Worm (Caenorhabditis elegans) whole organism, L2 larva: ENCODE results near the gene F22E5.13.
"Not testable (repeated sequence)": the region's sequence is repeated elsewhere in the genome, so short reads cannot be mapped to it uniquely, and the experiment has no call there.

Source experiments
- F13H6.1 ChIP-seq: sonication (generic microtip); optimal IDR thresholded peaks from 2 replicates; lab custom pipeline; 2016; ENCODE audit warnings: missing genetic modification characterization, missing compliant biosample characterization
- Y55F3AM.14 ChIP-seq: fragments of 200-800 bp; sonication (Bioruptor generic); optimal IDR thresholded peaks from 2 replicates; lab custom pipeline; 2018; ENCODE audit warnings: mild to moderate bottlenecking, missing genetic modification characterization, missing compliant biosample characterization
- alr-1 ChIP-seq: fragments of 150-350 bp; optimal IDR thresholded peaks from 2 replicates; lab custom pipeline; 2014; ENCODE audit warnings: missing biosample characterization, missing genetic modification characterization
- aly-2 ChIP-seq: fragments of 150-350 bp; optimal IDR thresholded peaks from 2 replicates; lab custom pipeline; 2014; ENCODE audit warnings: missing biosample characterization, missing genetic modification characterization
- ama-1 ChIP-seq: fragments of 150-350 bp; optimal IDR thresholded peaks from 2 replicates; lab custom pipeline; 2018; ENCODE audit warnings: inconsistent platforms
- blmp-1 ChIP-seq: sonication (generic microtip); optimal IDR thresholded peaks from 2 replicates; lab custom pipeline; 2017; ENCODE audit warnings: missing genetic modification characterization, mild to moderate bottlenecking, missing compliant biosample characterization, antibody characterized with exemption, moderate library complexity; ENCODE audit not compliant: insufficient read depth
- ceh-82 ChIP-seq: fragments of 150-350 bp; optimal IDR thresholded peaks from 2 replicates; lab custom pipeline; 2014; ENCODE audit warnings: missing biosample characterization, missing genetic modification characterization
- egl-27 ChIP-seq: sonication (generic microtip); optimal IDR thresholded peaks from 3 replicates; lab custom pipeline; 2017; ENCODE audit warnings: missing biosample characterization, missing genetic modification reagents, missing genetic modification characterization
- elt-3 ChIP-seq: sonication (generic microtip); optimal IDR thresholded peaks from 2 replicates; lab custom pipeline; 2017; ENCODE audit warnings: missing biosample characterization, missing genetic modification characterization
- fos-1 ChIP-seq: fragments of 150-350 bp; optimal IDR thresholded peaks from 2 replicates; lab custom pipeline; 2014; ENCODE audit warnings: missing biosample characterization, missing genetic modification characterization
- gmeb-1 ChIP-seq: fragments of 150-350 bp; optimal IDR thresholded peaks from 2 replicates; lab custom pipeline; 2014; ENCODE audit warnings: missing biosample characterization, missing genetic modification characterization
- lin-39 ChIP-seq: fragments of 150-350 bp; optimal IDR thresholded peaks from 2 replicates; lab custom pipeline; 2014; ENCODE audit warnings: missing biosample characterization, missing genetic modification reagents, missing genetic modification characterization
- mbf-1 ChIP-seq: sonication (generic microtip); optimal IDR thresholded peaks from 2 replicates; lab custom pipeline; 2017; ENCODE audit warnings: missing biosample characterization, missing genetic modification characterization
- mdl-1 ChIP-seq, 2 experiments: fragments of 150-350 bp in 1 of 2; sonication (generic microtip) in 1 of 2; optimal IDR thresholded peaks; 2 replicates each; lab custom pipeline; 2017; ENCODE audit warnings: missing biosample characterization in 2 of 2, missing genetic modification characterization in 2 of 2
- nhr-10 ChIP-seq: sonication (generic microtip); optimal IDR thresholded peaks from 2 replicates; lab custom pipeline; 2017; ENCODE audit warnings: missing biosample characterization, missing genetic modification characterization
- nhr-21 ChIP-seq: fragments of 150-350 bp; optimal IDR thresholded peaks from 2 replicates; lab custom pipeline; 2014; ENCODE audit warnings: missing biosample characterization, missing genetic modification characterization
- nhr-23 ChIP-seq: fragments of 150-350 bp; optimal IDR thresholded peaks from 2 replicates; lab custom pipeline; 2014; ENCODE audit warnings: missing biosample characterization, missing genetic modification reagents, missing genetic modification characterization
- nhr-237 ChIP-seq: fragments of 150-350 bp; optimal IDR thresholded peaks from 2 replicates; lab custom pipeline; 2014; ENCODE audit warnings: missing biosample characterization, missing genetic modification characterization
- nhr-6 ChIP-seq: fragments of 150-350 bp; optimal IDR thresholded peaks from 2 replicates; lab custom pipeline; 2014; ENCODE audit warnings: missing biosample characterization, missing genetic modification characterization
- nhr-77 ChIP-seq: fragments of 150-350 bp; optimal IDR thresholded peaks from 2 replicates; lab custom pipeline; 2014; ENCODE audit warnings: missing biosample characterization, missing genetic modification characterization
- peb-1 ChIP-seq: fragments of 150-350 bp; optimal IDR thresholded peaks from 2 replicates; lab custom pipeline; 2014; ENCODE audit warnings: missing biosample characterization, missing genetic modification characterization
- sem-4 ChIP-seq: fragments of 150-350 bp; optimal IDR thresholded peaks from 2 replicates; lab custom pipeline; 2014; ENCODE audit warnings: missing biosample characterization, missing genetic modification reagents, missing genetic modification characterization
- sma-3 ChIP-seq: sonication (generic microtip); optimal IDR thresholded peaks from 2 replicates; lab custom pipeline; 2016; ENCODE audit warnings: missing genetic modification reagents, missing genetic modification characterization, missing compliant biosample characterization
- unc-39 ChIP-seq: fragments of 150-350 bp; optimal IDR thresholded peaks from 2 replicates; lab custom pipeline; 2014; ENCODE audit warnings: missing biosample characterization, missing genetic modification characterization
- unc-55 ChIP-seq: fragments of 150-350 bp; sonication (generic microtip); optimal IDR thresholded peaks from 3 replicates; lab custom pipeline; 2014; ENCODE audit warnings: missing biosample characterization, missing genetic modification reagents, missing genetic modification characterization
- zag-1 ChIP-seq: fragments of 150-350 bp; optimal IDR thresholded peaks from 2 replicates; lab custom pipeline; 2014; ENCODE audit warnings: missing biosample characterization, missing genetic modification characterization
- ztf-11 ChIP-seq: sonication (generic microtip); optimal IDR thresholded peaks from 2 replicates; lab custom pipeline; 2017; ENCODE audit warnings: missing biosample characterization, missing genetic modification characterization
- ztf-4 ChIP-seq: fragments of 150-350 bp; optimal IDR thresholded peaks from 2 replicates; lab custom pipeline; 2014; ENCODE audit warnings: missing biosample characterization, missing genetic modification characterization

The F22E5.13 gene

ce11 chrII:2627154-2627799, 22.2 kb downstream of the F22E5.13 start, which contains the start of gene sri-71:
Gene sri-71, plus strand, starts transcription at chrII:2627749.
- TF ChIP-seq ztf-11 (tag; lab: Kevin White, UChicago) (no peak), F13H6.1 (tag; lab: Kevin White, UChicago) (no peak), mbf-1 (tag; lab: Kevin White, UChicago) (no peak), egl-27 (no peak), lin-39 (no peak), nhr-10 (tag; lab: Kevin White, UChicago) (no peak), gmeb-1 (tag; lab: Kevin White, UChicago) (no peak), nhr-23 (no peak), unc-39 (tag; lab: Kevin White, UChicago) (no peak), mdl-1 (tag; optimal IDR thresholded peaks at IDR 0.05; lab: Kevin White, UChicago) (no peak), aly-2 (tag; lab: Kevin White, UChicago) (no peak), Y55F3AM.14 (no peak), alr-1 (tag; lab: Kevin White, UChicago) (no peak), ztf-4 (no peak)
- TF ChIP-seq, all 48 proteins: peak for 0

ce11 chrII:2624792-2625191, 24.6 kb downstream of the F22E5.13 start, which contains the start of gene lgc-28:
Gene lgc-28, plus strand, starts transcription at chrII:2625092.
- TF ChIP-seq fos-1 (tag; lab: Kevin White, UChicago) (no peak), zag-1 (tag; lab: Kevin White, UChicago) (no peak), ztf-11 (tag; lab: Kevin White, UChicago) (no peak), lin-39 (no peak), sem-4 (tag; lab: Kevin White, UChicago) (no peak), nhr-21 (tag; lab: Kevin White, UChicago) (no peak), nhr-6 (tag; lab: Kevin White, UChicago) (no peak), nhr-77 (no peak), unc-55 (no peak), nhr-23 (no peak), sma-3 (no peak), Y55F3AM.14 (no peak)

ce11 chrII:2622936-2623452, 26.4 kb downstream of the F22E5.13 start, which contains the start of gene D2062.4:
Gene D2062.4, plus strand, starts transcription at chrII:2623402.
- TF ChIP-seq peb-1, nhr-6, alr-1 (tag; lab: Kevin White, UChicago): not testable (repeated sequence)

ce11 chrII:2622480-2622879, 27.0 kb downstream of the F22E5.13 start, which contains the start of gene D2062.5:
Gene D2062.5, plus strand, starts transcription at chrII:2622780.
- no peak for TF ChIP-seq egl-27
- TF ChIP-seq fos-1 (tag; lab: Kevin White, UChicago) = no peak
- no peak for TF ChIP-seq elt-3 (tag; lab: Kevin White, UChicago)
- TF ChIP-seq, all 48 proteins: peak for 0

- not testable (repeated sequence) for TF ChIP-seq nhr-237, fos-1, ztf-11 (tag; lab: Kevin White, UChicago)
Observed at ce11 chrII:2619148-2619547, 30.3 kb downstream of the F22E5.13 start, which contains the start of gene msrp-6. Gene msrp-6, plus strand, starts transcription at chrII:2619448.

- TF ChIP-seq nhr-237 (tag; lab: Kevin White, UChicago); blmp-1; aly-2 (tag; lab: Kevin White, UChicago): not testable (repeated sequence)
Observed at ce11 chrII:2616634-2617033, 32.8 kb downstream of the F22E5.13 start, which contains the start of gene msrp-5. Gene msrp-5, plus strand, starts transcription at chrII:2616934.

- TF ChIP-seq ama-1 (lab: Kevin White, UChicago); ceh-82 (tag; lab: Kevin White, UChicago); gmeb-1 (tag; lab: Kevin White, UChicago): not testable (repeated sequence)
- TF ChIP-seq, all 48 proteins: peak for 0; not testable (repeated sequence) for 48
Observed at ce11 chrII:2612278-2612677, 37.2 kb downstream of the F22E5.13 start, which contains the start of gene D2062.13. Gene D2062.13, plus strand, starts transcription at chrII:2612578.
